Worm (Caenorhabditis elegans): ENCODE measurements around the gene snu-13.
A peak's percentile ranks its signal among the peaks of the same experiment; 100 is the strongest.

Gene snu-13

ce11 chrII:10658576-10659256, at the start of gene snu-13, which contains the start of gene rsp-7:
snu-13 (minus strand) TSS chrII:10658626.
rsp-7 (plus strand) TSS chrII:10659206.
- TF ChIP-seq him-1 (tag; optimal IDR thresholded peaks at IDR 0.05), result no peak
- TF ChIP-seq dao-5 (tag; optimal IDR thresholded peaks at IDR 0.05), result no peak
- TF ChIP-seq W03F9.2 (tag; optimal IDR thresholded peaks at IDR 0.05), result peak; percentile 90

ce11 chrII:10707439-10708096, 49.1 kb upstream of the snu-13 start:
- TF ChIP-seq him-1 (tag; optimal IDR thresholded peaks at IDR 0.05) (no peak), dao-5 (tag; optimal IDR thresholded peaks at IDR 0.05) (peak; percentile 6)

- TF ChIP-seq W03F9.2 (tag; optimal IDR thresholded peaks at IDR 0.05) (no peak), him-1 (tag; optimal IDR thresholded peaks at IDR 0.05) (no peak), dao-5 (tag; optimal IDR thresholded peaks at IDR 0.05) (no peak)
Measured at ce11 chrII:10706901-10707300, 48.5 kb upstream of the snu-13 start, which contains the start of gene col-80. col-80 (plus strand) TSS chrII:10707201.

ce11 chrII:10706038-10706437, 47.6 kb upstream of the snu-13 start:
- TF ChIP-seq W03F9.2 (tag; optimal IDR thresholded peaks at IDR 0.05) (no peak), dao-5 (tag; optimal IDR thresholded peaks at IDR 0.05) (no peak), him-1 (tag; optimal IDR thresholded peaks at IDR 0.05) (no peak)

- TF ChIP-seq W03F9.2 (tag; optimal IDR thresholded peaks at IDR 0.05), result no peak
- TF ChIP-seq him-1 (tag; optimal IDR thresholded peaks at IDR 0.05), result no peak
- no peak for TF ChIP-seq dao-5 (tag; optimal IDR thresholded peaks at IDR 0.05)
Measured at ce11 chrII:10705347-10705996, 47.0 kb upstream of the snu-13 start.

- no peak for TF ChIP-seq W03F9.2 (tag; optimal IDR thresholded peaks at IDR 0.05)
- TF ChIP-seq dao-5 (tag; optimal IDR thresholded peaks at IDR 0.05), result no peak
Measured at ce11 chrII:10704575-10705170, 46.2 kb upstream of the snu-13 start, which contains the start of gene col-39. col-39 (plus strand) TSS chrII:10704916.

ce11 chrII:10703594-10704384, 45.4 kb upstream of the snu-13 start, which contains the start of gene col-79:
col-79 (plus strand) TSS chrII:10703613.
- TF ChIP-seq dao-5 (tag; optimal IDR thresholded peaks at IDR 0.05) (no peak), him-1 (tag; optimal IDR thresholded peaks at IDR 0.05) (no peak), W03F9.2 (tag; optimal IDR thresholded peaks at IDR 0.05) (no peak)

ce11 chrII:10696060-10696459, 37.6 kb upstream of the snu-13 start:
- TF ChIP-seq W03F9.2 (tag; optimal IDR thresholded peaks at IDR 0.05) (no peak), him-1 (tag; optimal IDR thresholded peaks at IDR 0.05) (no peak), dao-5 (tag; optimal IDR thresholded peaks at IDR 0.05) (no peak)

- TF ChIP-seq him-1 (tag; optimal IDR thresholded peaks at IDR 0.05) (no peak), dao-5 (tag; optimal IDR thresholded peaks at IDR 0.05) (no peak), W03F9.2 (tag; optimal IDR thresholded peaks at IDR 0.05) (no peak)
Measured at ce11 chrII:10694713-10695112, 36.3 kb upstream of the snu-13 start, which contains the start of gene lgc-57. lgc-57 (plus strand) TSS chrII:10695013.

- TF ChIP-seq W03F9.2 (tag; optimal IDR thresholded peaks at IDR 0.05) (no peak), dao-5 (tag; optimal IDR thresholded peaks at IDR 0.05) (no peak), him-1 (tag; optimal IDR thresholded peaks at IDR 0.05) (no peak)
Measured at ce11 chrII:10693655-10694054, 35.2 kb upstream of the snu-13 start, which contains the start of gene gbh-1. gbh-1 (minus strand) TSS chrII:10693803.

ce11 chrII:10684954-10685353, 26.5 kb upstream of the snu-13 start:
- TF ChIP-seq dao-5 (tag; optimal IDR thresholded peaks at IDR 0.05) (no peak), W03F9.2 (tag; optimal IDR thresholded peaks at IDR 0.05) (no peak), him-1 (tag; optimal IDR thresholded peaks at IDR 0.05) (no peak)

- no peak for TF ChIP-seq him-1 (tag; optimal IDR thresholded peaks at IDR 0.05)
Measured at ce11 chrII:10680614-10681013, 22.2 kb upstream of the snu-13 start.

- no peak for TF ChIP-seq him-1 (tag; optimal IDR thresholded peaks at IDR 0.05)
- no peak for TF ChIP-seq dao-5 (tag; optimal IDR thresholded peaks at IDR 0.05)
- TF ChIP-seq W03F9.2 (tag; optimal IDR thresholded peaks at IDR 0.05), result no peak
Measured at ce11 chrII:10680130-10680529, 21.7 kb upstream of the snu-13 start.
